Worm (Caenorhabditis elegans): ENCODE results near the gene slmp-1.

DNA sequence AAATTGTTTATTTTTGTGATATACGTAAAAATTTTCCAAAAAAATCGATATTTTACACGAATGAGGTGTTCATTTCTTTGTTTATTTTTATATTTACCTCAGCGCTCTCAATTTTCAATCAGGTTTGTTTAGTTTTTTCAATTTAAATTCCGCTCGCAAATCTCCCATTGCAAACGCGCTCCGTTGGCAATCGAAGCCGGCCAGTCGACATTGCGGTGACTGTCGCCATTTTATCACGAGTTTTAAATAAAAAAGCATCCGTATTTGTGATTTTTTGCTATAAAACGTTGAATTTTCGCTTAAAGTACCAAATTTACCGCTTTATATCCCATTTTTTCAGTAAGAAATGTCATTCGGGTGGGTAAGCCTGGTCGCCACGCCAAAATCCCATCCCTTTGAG is at the start of gene slmp-1:
- TF ChIP-seq lin-39 (tag; optimal IDR thresholded peaks at IDR 0.05) (peak; percentile 30), unc-62 (GFP tag; optimal IDR thresholded peaks at IDR 0.05) (no peak), jun-1 (tag; optimal IDR thresholded peaks at IDR 0.05) (peak; percentile 11), daf-12 (tag; optimal IDR thresholded peaks at IDR 0.05) (no peak), fkh-10 (GFP tag; optimal IDR thresholded peaks at IDR 0.05) (no peak), fos-1 (tag; optimal IDR thresholded peaks at IDR 0.05) (no peak), nhr-77 (tag; optimal IDR thresholded peaks at IDR 0.05) (no peak)

Measured in whole organism, L3 larva.